Fruit fly (Drosophila melanogaster): ENCODE data around the gene CG11417.

Gene CG11417

dm6 chrX:1322214-1322613 is 31.6 kb upstream of the CG11417 start, which contains the start of gene DAAM (continued):
- TF ChIP-seq CG7357 (GFP tag; IDR thresholded peaks at IDR 0.05) (no peak), CG4424 (GFP tag; optimal IDR thresholded peaks at IDR 0.05) (no peak), NFAT (GFP tag; IDR thresholded peaks at IDR 0.05) (peak; percentile 69), CG15514 (GFP tag; optimal IDR thresholded peaks at IDR 0.05) (peak; percentile 91), CG7987 (GFP tag; optimal IDR thresholded peaks at IDR 0.05) (peak; percentile 59), CG1529 (GFP tag; optimal IDR thresholded peaks at IDR 0.05) (no peak), pita (GFP tag; optimal IDR thresholded peaks at IDR 0.05) (peak; percentile 71), inv (GFP tag; IDR thresholded peaks at IDR 0.05; ENCODE audit: partially characterized antibody) (peak; percentile 26; the same call in 1 of the 2 replicates), CG7372 (GFP tag; IDR thresholded peaks at IDR 0.05) (no peak), Drgx (GFP tag; IDR thresholded peaks at IDR 0.05) (no peak), CG6791 (GFP tag; IDR thresholded peaks at IDR 0.05; ENCODE audit: partially characterized antibody) (0 out of 3 replicates have a peak, but pooled peaks have one; percentile 30), CG14441 (GFP tag; IDR thresholded peaks at IDR 0.05) (peak; percentile 38), MESR4 (GFP tag; optimal IDR thresholded peaks at IDR 0.05) (peak; percentile 2), kah (GFP tag; optimal IDR thresholded peaks at IDR 0.05) (no peak), HmgD (GFP tag; optimal IDR thresholded peaks at IDR 0.05) (peak; percentile 75), mirr (GFP tag; optimal IDR thresholded peaks at IDR 0.05) (peak; percentile 46), CG17829 (tag; optimal IDR thresholded peaks at IDR 0.05) (peak; percentile 51), CG3838 (GFP tag; optimal IDR thresholded peaks at IDR 0.05) (no peak), ci (GFP tag; IDR thresholded peaks at IDR 0.05) (peak; percentile 75), stc (GFP tag; IDR thresholded peaks at IDR 0.05) (no peak), Jarid2 (GFP tag; optimal IDR thresholded peaks at IDR 0.05) (peak; percentile 35), lov (optimal IDR thresholded peaks at IDR 0.05) (no peak), lov (GFP tag; IDR thresholded peaks at IDR 0.05) (no peak), CG18011 (GFP tag; optimal IDR thresholded peaks at IDR 0.05) (no peak), row (GFP tag; IDR thresholded peaks at IDR 0.05) (peak; percentile 22; the same call in 1 of the 3 replicates), CG4707 (GFP tag; optimal IDR thresholded peaks at IDR 0.05) (no peak), NC2β (GFP tag; optimal IDR thresholded peaks at IDR 0.05) (peak; percentile 51), CG10979 (tag; optimal IDR thresholded peaks at IDR 0.05) (peak; percentile 10), dmrt99B (tag; optimal IDR thresholded peaks at IDR 0.05) (no peak), Dip3 (GFP tag; optimal IDR thresholded peaks at IDR 0.05) (peak; percentile 29), chif (GFP tag; optimal IDR thresholded peaks at IDR 0.05) (no peak), CG15479 (GFP tag; optimal IDR thresholded peaks at IDR 0.05) (peak; percentile 61), CG10366 (GFP tag; IDR thresholded peaks at IDR 0.05) (no peak; the same call in 1 of the 2 replicates), CG12219 (GFP tag; optimal IDR thresholded peaks at IDR 0.05) (no peak), Side (GFP tag; optimal IDR thresholded peaks at IDR 0.05) (no peak), Hr39 (optimal IDR thresholded peaks at IDR 0.05) (no peak), CG17568 (GFP tag; optimal IDR thresholded peaks at IDR 0.05) (no peak), CG5245 (GFP tag; optimal IDR thresholded peaks at IDR 0.05) (no peak), Antp (GFP tag; optimal IDR thresholded peaks at IDR 0.05) (peak; percentile 21), sens (GFP tag) (peak; percentile 73), CG9932 (GFP tag; IDR thresholded peaks at IDR 0.05) (peak; percentile 58), CG12744 (GFP tag; optimal IDR thresholded peaks at IDR 0.05) (peak; percentile 53), Atf6 (GFP tag; IDR thresholded peaks at IDR 0.05) (peak; percentile 28; the same call in 1 of the 2 replicates), emc (GFP tag; optimal IDR thresholded peaks at IDR 0.05) (peak; percentile 29), Dfd (GFP tag; optimal IDR thresholded peaks at IDR 0.05) (no peak), nom (GFP tag; optimal IDR thresholded peaks at IDR 0.05) (no peak), lmd (GFP tag; IDR thresholded peaks at IDR 0.05) (no peak), slbo (GFP tag; IDR thresholded peaks at IDR 0.05) (peak; percentile 56), CG17912 (GFP tag; optimal IDR thresholded peaks at IDR 0.05) (peak; percentile 10), CG10543 (GFP tag; optimal IDR thresholded peaks at IDR 0.05) (peak; percentile 48), caup (GFP tag; optimal IDR thresholded peaks at IDR 0.05; ENCODE audit: severe bottlenecking) (peak; percentile 79), lab (GFP tag; optimal IDR thresholded peaks at IDR 0.05) (peak; percentile 78)
